Worm (Caenorhabditis elegans) whole organism, early embryonic: ENCODE measurements around the gene srj-4.

Source experiments
- B0310.2 ChIP-seq: sonication (generic microtip); optimal IDR thresholded peaks from 2 replicates; lab custom pipeline; 2016; ENCODE audit warnings: mild to moderate bottlenecking, missing genetic modification characterization, missing compliant biosample characterization
- F13C5.2 ChIP-seq: sonication (generic microtip); optimal IDR thresholded peaks from 2 replicates; lab custom pipeline; 2017; ENCODE audit warnings: mild to moderate bottlenecking, missing genetic modification characterization, inconsistent platforms, missing compliant biosample characterization
- aly-1 ChIP-seq: sonication (generic microtip); optimal IDR thresholded peaks from 2 replicates; lab custom pipeline; 2016; ENCODE audit warnings: missing genetic modification characterization, missing compliant biosample characterization
- ama-1 ChIP-seq: fragments of 150-350 bp; optimal IDR thresholded peaks from 2 replicates; lab custom pipeline; 2014
- ceh-13 ChIP-seq: fragments of 200-800 bp; sonication (Bioruptor generic); optimal IDR thresholded peaks from 2 replicates; lab custom pipeline; 2018; ENCODE audit warnings: mild to moderate bottlenecking, missing genetic modification characterization, missing compliant biosample characterization
- tbx-11 ChIP-seq: fragments of 200-800 bp; sonication (Bioruptor generic); IDR thresholded peaks from 2 replicates; pipeline ENCODE4 v1.3.6; 2022; ENCODE audit warnings: missing genetic modification characterization, missing compliant biosample characterization

- no peak for TF ChIP-seq ama-1 (lab: Kevin White, UChicago)
- no peak for TF ChIP-seq aly-1 (tag; lab: Kevin White, UChicago)
- TF ChIP-seq tbx-11 (GFP tag; lab: Robert Waterston, UW): no peak
- no peak for TF ChIP-seq F13C5.2 (tag; lab: Kevin White, UChicago)
- no peak for TF ChIP-seq B0310.2
- no peak for TF ChIP-seq ceh-13 (GFP tag; lab: Kevin White, UChicago)
Observed at ce11 chrV:12158377-12158776, 4.6 kb upstream of the srj-4 start.
